Worm (Caenorhabditis elegans) whole organism, L1 larva: Measurements from ENCODE around the gene zipt-9.

Experiments
- aha-1 ChIP-seq: fragments of 150-350 bp; optimal IDR thresholded peaks from 2 replicates; lab custom pipeline; 2014; ENCODE audit warnings: missing biosample characterization, missing genetic modification characterization
- ceh-8 ChIP-seq: fragments of 200-800 bp; sonication (Bioruptor generic); optimal IDR thresholded peaks from 2 replicates; lab custom pipeline; 2018; ENCODE audit warnings: mild to moderate bottlenecking, missing genetic modification characterization, moderate library complexity, missing compliant biosample characterization
- dpl-1 ChIP-seq, 3 experiments: fragments of 150-350 bp in 2 of 3; sonication (generic microtip) in 1 of 3; optimal IDR thresholded peaks; 2 replicates each; lab custom pipeline; 2014 to 2017; ENCODE audit warnings: missing biosample characterization in 3 of 3, missing genetic modification characterization in 3 of 3, missing genetic modification reagents in 3 of 3
- efl-1 ChIP-seq, 4 experiments: fragments of 150-350 bp; optimal IDR thresholded peaks in 3 of 4; peaks in 1 of 4; 1 replicate in 1 of 4; 2 replicates in 3 of 4; lab custom pipeline; 2014; ENCODE audit warnings: missing biosample characterization in 2 of 4, missing genetic modification characterization in 2 of 4, missing genetic modification reagents in 2 of 4
- egl-13 ChIP-seq: sonication (generic microtip); optimal IDR thresholded peaks from 2 replicates; lab custom pipeline; 2016; ENCODE audit warnings: missing genotype, missing genetic modification reagents, missing genetic modification characterization, missing compliant biosample characterization
- elt-3 ChIP-seq, 6 experiments: fragments of 150-350 bp in 1 of 6; sonication (generic microtip); optimal IDR thresholded peaks; 2 replicates each; lab custom pipeline; 2017 to 2018; ENCODE audit warnings: missing biosample characterization in 6 of 6, missing genetic modification characterization in 6 of 6, inconsistent platforms in 1 of 6
- hlh-17 ChIP-seq: fragments of 200-800 bp; sonication (Bioruptor generic); optimal IDR thresholded peaks from 2 replicates; lab custom pipeline; 2018; ENCODE audit warnings: missing genetic modification characterization, mild to moderate bottlenecking, missing compliant biosample characterization, moderate library complexity, borderline replicate concordance
- hlh-4 ChIP-seq: sonication (generic microtip); optimal IDR thresholded peaks from 2 replicates; lab custom pipeline; 2016; ENCODE audit warnings: mild to moderate bottlenecking, missing genetic modification characterization, missing compliant biosample characterization
- hpl-2 ChIP-seq: fragments of 150-350 bp; optimal IDR thresholded peaks from 2 replicates; lab custom pipeline; 2014; ENCODE audit warnings: missing biosample characterization, missing genetic modification reagents, missing genetic modification characterization
- isw-1 ChIP-seq: fragments of 200-800 bp; sonication (Bioruptor generic); IDR thresholded peaks from 2 replicates; pipeline ENCODE4 v1.3.6; 2022; ENCODE audit warnings: missing genetic modification characterization, missing compliant biosample characterization
- jun-1 ChIP-seq: fragments of 150-350 bp; optimal IDR thresholded peaks from 2 replicates; lab custom pipeline; 2014; ENCODE audit warnings: missing biosample characterization, missing genetic modification reagents, missing genetic modification characterization
- lin-14 ChIP-seq: fragments of 200-800 bp; sonication (Bioruptor generic); optimal IDR thresholded peaks from 2 replicates; lab custom pipeline; 2018; ENCODE audit warnings: mild to moderate bottlenecking, missing genetic modification characterization, moderate library complexity, missing compliant biosample characterization
- lir-3 ChIP-seq: sonication (generic microtip); optimal IDR thresholded peaks from 2 replicates; lab custom pipeline; 2016; ENCODE audit warnings: mild to moderate bottlenecking, missing genetic modification characterization, moderate library complexity, missing compliant biosample characterization; ENCODE audit not compliant: poor library complexity
- mef-2 ChIP-seq: fragments of 150-350 bp; optimal IDR thresholded peaks from 2 replicates; lab custom pipeline; 2014; ENCODE audit warnings: missing biosample characterization, missing genetic modification characterization
- mep-1 ChIP-seq: fragments of 150-350 bp; optimal IDR thresholded peaks from 2 replicates; lab custom pipeline; 2014; ENCODE audit warnings: missing biosample characterization, missing genetic modification characterization
- nhr-237 ChIP-seq: fragments of 150-350 bp; optimal IDR thresholded peaks from 2 replicates; lab custom pipeline; 2014; ENCODE audit warnings: missing biosample characterization, missing genetic modification characterization
- nhr-28 ChIP-seq: fragments of 150-350 bp; optimal IDR thresholded peaks from 2 replicates; lab custom pipeline; 2014; ENCODE audit warnings: missing biosample characterization, missing genetic modification characterization
- nhr-47 ChIP-seq: sonication (generic microtip); optimal IDR thresholded peaks from 2 replicates; lab custom pipeline; 2016; ENCODE audit warnings: mild to moderate bottlenecking, missing genetic modification characterization, moderate library complexity, missing compliant biosample characterization
- nhr-76 ChIP-seq: sonication (generic microtip); optimal IDR thresholded peaks from 2 replicates; lab custom pipeline; 2017; ENCODE audit warnings: missing biosample characterization, missing genetic modification characterization
- nhr-85 ChIP-seq: sonication (generic microtip); peaks from one replicate; lab custom pipeline; 2016; ENCODE audit warnings: missing genetic modification characterization, inconsistent platforms, missing compliant biosample characterization
- pqm-1 ChIP-seq: sonication (generic microtip); optimal IDR thresholded peaks from 3 replicates; lab custom pipeline; 2017; ENCODE audit warnings: missing biosample characterization, missing genetic modification characterization
- snu-23 ChIP-seq: sonication (generic microtip); optimal IDR thresholded peaks from 2 replicates; lab custom pipeline; 2016; ENCODE audit warnings: missing genetic modification characterization, missing compliant biosample characterization
- swsn-7 ChIP-seq: sonication (generic microtip); optimal IDR thresholded peaks from 2 replicates; lab custom pipeline; 2016; ENCODE audit warnings: missing genetic modification characterization, missing compliant biosample characterization
- tlp-1 ChIP-seq: fragments of 150-350 bp; optimal IDR thresholded peaks from 2 replicates; lab custom pipeline; 2014; ENCODE audit warnings: missing biosample characterization, missing genetic modification characterization
- unc-130 ChIP-seq: fragments of 150-350 bp; optimal IDR thresholded peaks from 2 replicates; lab custom pipeline; 2017; ENCODE audit warnings: missing biosample characterization, missing genetic modification characterization, inconsistent platforms
- unc-30 ChIP-seq: sonication (generic microtip); optimal IDR thresholded peaks from 2 replicates; lab custom pipeline; 2017; ENCODE audit warnings: missing biosample characterization, missing genetic modification characterization
- unc-62 ChIP-seq: fragments of 150-350 bp; optimal IDR thresholded peaks from 2 replicates; lab custom pipeline; 2014; ENCODE audit warnings: missing biosample characterization, missing genetic modification reagents, missing genetic modification characterization
- unc-86 ChIP-seq: sonication (generic microtip); optimal IDR thresholded peaks from 2 replicates; lab custom pipeline; 2016; ENCODE audit warnings: missing genetic modification characterization, missing compliant biosample characterization
- xbp-1 ChIP-seq: sonication (generic microtip); optimal IDR thresholded peaks from 2 replicates; lab custom pipeline; 2016; ENCODE audit warnings: missing genetic modification characterization, missing compliant biosample characterization

zipt-9 gene

ce11 chrV:13703960-13704359, 11.1 kb downstream of the zipt-9 start, which contains the start of gene T01D3.3 (continued):
- TF ChIP-seq isw-1 (no peak), hlh-17 (no peak), unc-30 (tag; lab: Kevin White, UChicago) (no peak), mep-1 (tag; lab: Kevin White, UChicago) (peak; percentile 56), swsn-7 (tag; lab: Kevin White, UChicago) (no peak), unc-86 (tag; lab: Kevin White, UChicago) (no peak), aha-1 (tag; lab: Kevin White, UChicago) (no peak), nhr-85 (tag; lab: Kevin White, UChicago) (peak; percentile 59), dpl-1 (GFP tag; optimal IDR thresholded peaks at IDR 0.05; lab: Kevin White, UChicago) (peak in 2 of 3 experiments; percentile 14 to 32), unc-130 (tag; lab: Kevin White, UChicago) (peak; percentile 23)

ce11 chrV:13694103-13694502, 21.0 kb downstream of the zipt-9 start:
- TF ChIP-seq jun-1 (tag; lab: Kevin White, UChicago) (no peak), nhr-28 (tag; lab: Kevin White, UChicago) (no peak), unc-62 (GFP tag; lab: Kevin White, UChicago) (no peak), nhr-85 (tag; lab: Kevin White, UChicago) (no peak), unc-130 (tag; lab: Kevin White, UChicago) (no peak), efl-1 (optimal IDR thresholded peaks at IDR 0.05; lab: Kevin White, UChicago) (no peak), efl-1 (GFP tag; optimal IDR thresholded peaks at IDR 0.05 in 1 of 2; lab: Kevin White, UChicago) (peak in 1 of 2 experiments; percentile 91), swsn-7 (tag; lab: Kevin White, UChicago) (no peak), nhr-237 (tag; lab: Kevin White, UChicago) (no peak)

ce11 chrV:13690276-13690675, 24.8 kb downstream of the zipt-9 start:
- TF ChIP-seq ceh-8 (GFP tag; lab: Kevin White, UChicago) (no peak), lin-14 (GFP tag; lab: Kevin White, UChicago) (peak; percentile 8)

- TF ChIP-seq tlp-1 (tag; lab: Kevin White, UChicago) (no peak), nhr-76 (no peak), jun-1 (tag; lab: Kevin White, UChicago) (no peak), mep-1 (tag; lab: Kevin White, UChicago) (no peak), egl-13 (tag; lab: Kevin White, UChicago) (no peak), snu-23 (GFP tag; lab: Kevin White, UChicago) (no peak), hpl-2 (GFP tag; lab: Kevin White, UChicago) (no peak), nhr-47 (tag; lab: Kevin White, UChicago) (no peak), pqm-1 (tag; lab: Kevin White, UChicago) (no peak), hlh-4 (no peak), lin-14 (GFP tag; lab: Kevin White, UChicago) (no peak), lir-3 (tag; lab: Kevin White, UChicago) (no peak)
Measured at ce11 chrV:13689592-13689991, 25.5 kb downstream of the zipt-9 start, which contains the start of gene T01D3.1. TSS of gene T01D3.1 (plus strand) at chrV:13689892.

ce11 chrV:13687504-13687903, 27.6 kb downstream of the zipt-9 start:
- TF ChIP-seq mef-2 (tag; lab: Kevin White, UChicago), result no peak
- TF ChIP-seq xbp-1 (tag; lab: Kevin White, UChicago), result no peak
- TF ChIP-seq nhr-47 (tag; lab: Kevin White, UChicago), result no peak
- TF ChIP-seq tlp-1 (tag; lab: Kevin White, UChicago), result no peak
- no peak for TF ChIP-seq swsn-7 (tag; lab: Kevin White, UChicago)
- no peak for TF ChIP-seq lin-14 (GFP tag; lab: Kevin White, UChicago)

- TF ChIP-seq lin-14 (GFP tag; lab: Kevin White, UChicago) (peak; percentile 51), elt-3 (tag; optimal IDR thresholded peaks at IDR 0.05; lab: Kevin White, UChicago) (no peak)
Measured at ce11 chrV:13686513-13686912, 28.6 kb downstream of the zipt-9 start.
